Fruit fly (Drosophila melanogaster) whole organism, embryonic: ENCODE measurements around the gene CG42536.

Source experiments
- CG10959 ChIP-seq: fragments of 200-800 bp; sonication (Bioruptor generic); IDR thresholded peaks from 2 replicates; pipeline ENCODE4 v1.3.6; 2022; ENCODE audit warnings: missing biosample characterization, missing genetic modification characterization
- CG11504 ChIP-seq: fragments of 200-800 bp; sonication (Bioruptor generic); optimal IDR thresholded peaks from 3 replicates; lab custom pipeline; 2019; ENCODE audit warnings: missing biosample characterization, mild to moderate bottlenecking, missing genetic modification characterization, moderate library complexity
- CG11695 ChIP-seq: fragments of 200-800 bp; sonication (Bioruptor generic); IDR thresholded peaks from 3 replicates; pipeline ENCODE4 v1.3.6; 2022; ENCODE audit warnings: missing biosample characterization, missing genetic modification characterization
- CG15479 ChIP-seq: fragments of 200-800 bp; sonication (Bioruptor generic); optimal IDR thresholded peaks from 3 replicates; lab custom pipeline; 2019; ENCODE audit warnings: missing biosample characterization, mild to moderate bottlenecking, missing genetic modification characterization, moderate library complexity
- CG17328 ChIP-seq: fragments of 200-800 bp; sonication (Bioruptor generic); IDR thresholded peaks from 2 replicates; pipeline ENCODE4 v1.3.6; 2022; ENCODE audit warnings: missing biosample characterization, missing genetic modification characterization
- CG1792 ChIP-seq: fragments of 200-800 bp; sonication (Bioruptor generic); optimal IDR thresholded peaks from 2 replicates; lab custom pipeline; 2016; ENCODE audit warnings: missing biosample characterization, missing genetic modification characterization
- CG2129 ChIP-seq: fragments of 200-800 bp; sonication (Bioruptor generic); IDR thresholded peaks from 2 replicates; pipeline ENCODE4 v1.3.6; 2022; ENCODE audit warnings: missing biosample characterization, missing genetic modification characterization; ENCODE audit not compliant: partially characterized antibody
- CG2678 ChIP-seq: fragments of 200-800 bp; sonication (Bioruptor generic); optimal IDR thresholded peaks from 3 replicates; lab custom pipeline; 2019; ENCODE audit warnings: missing biosample characterization, mild to moderate bottlenecking, missing genetic modification characterization, moderate library complexity
- CG3065 ChIP-seq: fragments of 200-800 bp; sonication (Bioruptor generic); optimal IDR thresholded peaks from 2 replicates; lab custom pipeline; 2016; ENCODE audit warnings: missing biosample characterization, missing genetic modification characterization
- CG4360 ChIP-seq: fragments of 200-800 bp; sonication (Bioruptor generic); IDR thresholded peaks from 2 replicates; pipeline ENCODE4 v1.3.6; 2022; ENCODE audit warnings: missing biosample characterization, missing genetic modification characterization
- CG7556 ChIP-seq: fragments of 200-800 bp; sonication (Bioruptor generic); optimal IDR thresholded peaks from 2 replicates; lab custom pipeline; 2017; ENCODE audit warnings: missing biosample characterization, mild to moderate bottlenecking, missing genetic modification characterization
- CG9876 ChIP-seq: fragments of 200-800 bp; sonication (Bioruptor generic); optimal IDR thresholded peaks from 2 replicates; lab custom pipeline; 2016; ENCODE audit warnings: missing biosample characterization, missing genetic modification characterization
- Dbx ChIP-seq: fragments of 200-800 bp; sonication (Bioruptor generic); IDR thresholded peaks from 3 replicates; pipeline ENCODE4 v1.3.6; 2022; ENCODE audit warnings: missing biosample characterization, missing genetic modification characterization
- Dfd ChIP-seq, 2 experiments: fragments of >200 bp; optimal IDR thresholded peaks; 2 replicates each; lab custom pipeline; 2017; ENCODE audit warnings: missing biosample characterization in 2 of 2, missing genetic modification characterization in 2 of 2
- Drgx ChIP-seq: fragments of 200-800 bp; sonication (Bioruptor generic); IDR thresholded peaks from 2 replicates; pipeline ENCODE4 v1.3.6; 2022; ENCODE audit warnings: missing biosample characterization, missing genetic modification characterization
- Hr39 ChIP-seq: fragments of >200 bp; optimal IDR thresholded peaks from 2 replicates; lab custom pipeline; 2017
- Hr51 ChIP-seq, 2 experiments: fragments of 200-800 bp; sonication (Bioruptor generic); optimal IDR thresholded peaks; 2 replicates in 1 of 2; 3 replicates in 1 of 2; lab custom pipeline; 2016 to 2018; ENCODE audit warnings: missing biosample characterization in 2 of 2, missing genetic modification characterization in 2 of 2, mild to moderate bottlenecking in 1 of 2, moderate library complexity in 1 of 2
- Lpt ChIP-seq: fragments of >200 bp; optimal IDR thresholded peaks from 2 replicates; lab custom pipeline; 2018; ENCODE audit warnings: missing biosample characterization, missing genetic modification characterization
- Max ChIP-seq: fragments of 200-800 bp; sonication (Bioruptor generic); optimal IDR thresholded peaks from 2 replicates; lab custom pipeline; 2016; ENCODE audit warnings: missing biosample characterization, mild to moderate bottlenecking, missing genetic modification characterization
- Meics ChIP-seq: fragments of 200-800 bp; sonication (Bioruptor generic); optimal IDR thresholded peaks from 2 replicates; lab custom pipeline; 2017; ENCODE audit warnings: missing biosample characterization, mild to moderate bottlenecking, missing genetic modification characterization
- Ptx1 ChIP-seq: fragments of 200-800 bp; sonication (Bioruptor generic); IDR thresholded peaks from 2 replicates; pipeline ENCODE4 v1.3.6; 2022; ENCODE audit warnings: missing biosample characterization, missing genetic modification characterization
- bab2 ChIP-seq: fragments of 200-800 bp; sonication (Bioruptor generic); optimal IDR thresholded peaks from 2 replicates; lab custom pipeline; 2016; ENCODE audit warnings: missing biosample characterization, missing genetic modification characterization
- chif ChIP-seq, 2 experiments: fragments of 200-800 bp; sonication (Bioruptor generic); optimal IDR thresholded peaks; 3 replicates each; lab custom pipeline; 2016; ENCODE audit warnings: missing biosample characterization in 2 of 2, missing genetic modification characterization in 2 of 2
- crc ChIP-seq: fragments of 200-800 bp; sonication (Bioruptor generic); optimal IDR thresholded peaks from 2 replicates; lab custom pipeline; 2016; ENCODE audit warnings: missing biosample characterization, missing genetic modification characterization
- dmrt11E ChIP-seq: fragments of 200-800 bp; sonication (Bioruptor generic); optimal IDR thresholded peaks from 3 replicates; lab custom pipeline; 2018; ENCODE audit warnings: missing biosample characterization, mild to moderate bottlenecking, missing genetic modification characterization, moderate library complexity
- dysf ChIP-seq: fragments of 200-800 bp; sonication (Bioruptor generic); IDR thresholded peaks from 3 replicates; pipeline ENCODE4 v1.3.6; 2022; ENCODE audit warnings: missing biosample characterization, missing genetic modification characterization
- gsb ChIP-seq: fragments of 200-800 bp; sonication (Bioruptor generic); IDR thresholded peaks from 2 replicates; pipeline ENCODE4 v1.3.6; 2022; ENCODE audit warnings: missing biosample characterization, missing genetic modification characterization
- lov ChIP-seq, 2 experiments: fragments of 200-800 bp in 1 of 2; fragments of >200 bp in 1 of 2; sonication (Bioruptor generic) in 1 of 2; IDR thresholded peaks in 1 of 2; optimal IDR thresholded peaks in 1 of 2; 2 replicates in 1 of 2; 3 replicates in 1 of 2; pipeline versions ENCODE4 v1.3.6 to Lab custom; 2017 to 2022; ENCODE audit warnings: missing biosample characterization in 1 of 2, missing genetic modification characterization in 1 of 2
- peb ChIP-seq: fragments of 200-800 bp; sonication (Bioruptor generic); IDR thresholded peaks from 2 replicates; pipeline ENCODE4 v1.3.6; 2022; ENCODE audit warnings: missing biosample characterization, missing genetic modification characterization
- scrt ChIP-seq: fragments of 200-800 bp; sonication (Bioruptor generic); optimal IDR thresholded peaks from 2 replicates; lab custom pipeline; 2018; ENCODE audit warnings: missing biosample characterization, mild to moderate bottlenecking, missing genetic modification characterization, moderate library complexity
- sd ChIP-seq: fragments of 200-800 bp; sonication (Bioruptor generic); optimal IDR thresholded peaks from 3 replicates; lab custom pipeline; 2018; ENCODE audit warnings: missing biosample characterization, mild to moderate bottlenecking, missing genetic modification characterization, moderate library complexity
- sima ChIP-seq: fragments of 200-800 bp; sonication (Bioruptor generic); optimal IDR thresholded peaks from 2 replicates; lab custom pipeline; 2016; ENCODE audit warnings: missing biosample characterization, missing genetic modification characterization
- tgo ChIP-seq: fragments of 200-800 bp; sonication (Bioruptor generic); IDR thresholded peaks from 3 replicates; pipeline ENCODE4 v1.3.6; 2022; ENCODE audit warnings: missing biosample characterization, missing genetic modification characterization
- tx ChIP-seq: fragments of 200-800 bp; sonication (Bioruptor generic); optimal IDR thresholded peaks from 2 replicates; lab custom pipeline; 2016; ENCODE audit warnings: missing biosample characterization, missing genetic modification characterization
- wdn ChIP-seq: fragments of 200-800 bp; sonication (Bioruptor generic); IDR thresholded peaks from 2 replicates; pipeline ENCODE4 v1.3.6; 2022; ENCODE audit warnings: missing biosample characterization, missing genetic modification characterization

The CG42536 gene

dm6 chr3L:10599512-10599911 lies 30.4 kb downstream of the CG42536 start (continued):
- TF ChIP-seq CG2129 (GFP tag; lab: Robert Waterston, UW), result no peak
- peak; percentile 8; the same call in 1 of the 2 replicates for TF ChIP-seq Ptx1 (GFP tag; lab: Robert Waterston, UW)
- TF ChIP-seq CG2678 (tag; lab: Kevin White, UChicago), result peak; percentile 52
- no peak for TF ChIP-seq Max (GFP tag; lab: Kevin White, UChicago)
- no peak for TF ChIP-seq tgo
- TF ChIP-seq wdn (GFP tag; lab: Robert Waterston, UW), result no peak
- TF ChIP-seq Dbx, result 0 out of 3 replicates have a peak, but pooled peaks have one; percentile 26
- TF ChIP-seq Meics (GFP tag; lab: Kevin White, UChicago), result peak; percentile 28
- peak; percentile 27 for TF ChIP-seq CG11504 (tag; lab: Kevin White, UChicago)
- no peak for TF ChIP-seq chif (GFP tag; optimal IDR thresholded peaks at IDR 0.05; lab: Kevin White, UChicago)
- TF ChIP-seq Drgx (GFP tag; lab: Robert Waterston, UW), result no peak
- TF ChIP-seq Hr51 (GFP tag; optimal IDR thresholded peaks at IDR 0.05; lab: Kevin White, UChicago), result peak in 1 of 2 experiments; percentile 25
- peak; percentile 10 for TF ChIP-seq CG7556 (GFP tag; lab: Kevin White, UChicago)
- peak; percentile 20; the same call in 1 of the 3 replicates for TF ChIP-seq dysf
- no peak for TF ChIP-seq dmrt11E (tag; lab: Kevin White, UChicago)
- no peak for TF ChIP-seq CG15479 (GFP tag; lab: Kevin White, UChicago)
- TF ChIP-seq, all 482 proteins: peak for 26

dm6 chr3L:10584965-10585364 lies 44.9 kb downstream of the CG42536 start:
- TF ChIP-seq Dfd (GFP tag; optimal IDR thresholded peaks at IDR 0.05; lab: Kevin White, UChicago) (peak in 1 of 2 experiments; percentile 79), CG9876 (no peak), CG1792 (GFP tag; lab: Kevin White, UChicago) (no peak), crc (GFP tag; lab: Kevin White, UChicago) (no peak), CG4360 (GFP tag; lab: Robert Waterston, UW) (peak; percentile 57)

- TF ChIP-seq CG3065 (GFP tag; lab: Kevin White, UChicago) (peak; percentile 39), Dbx (0 out of 3 replicates have a peak, but pooled peaks have one; percentile 38), Lpt (GFP tag; lab: Kevin White, UChicago) (no peak), bab2 (no peak), sima (no peak), gsb (GFP tag; lab: Robert Waterston, UW) (no peak), sd (no peak), Hr39 (peak; percentile 77), peb (no peak), lov (optimal IDR thresholded peaks at IDR 0.05; lab: Kevin White, UChicago) (no peak), lov (GFP tag; IDR thresholded peaks at IDR 0.05; lab: Robert Waterston, UW) (0 out of 3 replicates have a peak, but pooled peaks have one; percentile 13), tx (GFP tag; lab: Kevin White, UChicago) (no peak), scrt (GFP tag; lab: Kevin White, UChicago) (no peak), CG11695 (no peak), CG17328 (GFP tag; lab: Robert Waterston, UW) (no peak), CG10959 (GFP tag; lab: Robert Waterston, UW) (peak; percentile 18; the same call in 1 of the 2 replicates)
These were observed 48.1 kb downstream of the CG42536 start for dm6 chr3L:10581688-10582288.
